Fruit fly (Drosophila melanogaster): Measurements from ENCODE around the gene CG14200.

CG14200 gene

dm6 chrX:19565714-19566316 is 70.5 kb downstream of the CG14200 start, which contains the start of the genes Grip84 and car (continued):
- TF ChIP-seq fd3F (GFP tag; optimal IDR thresholded peaks at IDR 0.05) = peak; percentile 68
- TF ChIP-seq ranshi (GFP tag; IDR thresholded peaks at IDR 0.05) = peak; percentile 46; the same call in 1 of the 2 replicates
- 0 out of 2 replicates have a peak, but pooled peaks have one; percentile 7 for TF ChIP-seq Bgb (GFP tag; IDR thresholded peaks at IDR 0.05; ENCODE audit: partially characterized antibody)
- TF ChIP-seq slp2 (GFP tag; optimal IDR thresholded peaks at IDR 0.05) = no peak
- TF ChIP-seq CG3281 (GFP tag; optimal IDR thresholded peaks at IDR 0.05) = no peak
- TF ChIP-seq Oli (tag; optimal IDR thresholded peaks at IDR 0.05) = peak; percentile 61
- TF ChIP-seq luna (GFP tag; optimal IDR thresholded peaks at IDR 0.05) = no peak
- TF ChIP-seq bsh (GFP tag; optimal IDR thresholded peaks at IDR 0.05) = peak in 1 of 2 experiments; percentile 60
- peak; percentile 72 for TF ChIP-seq pum (GFP tag; optimal IDR thresholded peaks at IDR 0.05)
- peak; percentile 46 for TF ChIP-seq CG12942 (GFP tag; optimal IDR thresholded peaks at IDR 0.05)
- peak; percentile 6 for TF ChIP-seq Atf3 (GFP tag; optimal IDR thresholded peaks at IDR 0.05)
- peak; percentile 95 for TF ChIP-seq Ets65A (GFP tag)
- peak; percentile 42 for TF ChIP-seq HHEX (GFP tag; optimal IDR thresholded peaks at IDR 0.05)
- TF ChIP-seq HmgD (GFP tag; optimal IDR thresholded peaks at IDR 0.05) = no peak
- 0 out of 2 replicates have a peak, but pooled peaks have one; percentile 29 for TF ChIP-seq CG11247 (GFP tag; IDR thresholded peaks at IDR 0.05)
- TF ChIP-seq CG14050 (GFP tag; IDR thresholded peaks at IDR 0.05) = 0 out of 3 replicates have a peak, but pooled peaks have one; percentile 36
- TF ChIP-seq CG17361 (GFP tag; IDR thresholded peaks at IDR 0.05) = peak; percentile 86
- TF ChIP-seq CG9215 (GFP tag; IDR thresholded peaks at IDR 0.05) = peak; percentile 77; the same call in 1 of the 2 replicates
- peak; percentile 49 for TF ChIP-seq CG11085 (GFP tag; IDR thresholded peaks at IDR 0.05)
- TF ChIP-seq Sin3A (optimal IDR thresholded peaks at IDR 0.05) = peak; percentile 90
- TF ChIP-seq CG5245 (GFP tag; optimal IDR thresholded peaks at IDR 0.05) = peak; percentile 24
- TF ChIP-seq CG14965 (GFP tag; optimal IDR thresholded peaks at IDR 0.05; ENCODE audit: borderline replicate concordance) = no peak
- TF ChIP-seq CG7928 (GFP tag; optimal IDR thresholded peaks at IDR 0.05) = no peak
- TF ChIP-seq sd (tag; optimal IDR thresholded peaks at IDR 0.05) = no peak
- TF ChIP-seq Hsf (GFP tag; optimal IDR thresholded peaks at IDR 0.05) = peak; percentile 78
- peak; percentile 96 for TF ChIP-seq ssp (GFP tag; IDR thresholded peaks at IDR 0.05)
- peak; percentile 18 for TF ChIP-seq p53 (GFP tag; optimal IDR thresholded peaks at IDR 0.05)
- peak; percentile 66; the same call in 1 of the 2 replicates for TF ChIP-seq klu (GFP tag; IDR thresholded peaks at IDR 0.05)
- TF ChIP-seq nerfin-1 (tag; optimal IDR thresholded peaks at IDR 0.05) = peak; percentile 57
- TF ChIP-seq Abd-B (GFP tag; optimal IDR thresholded peaks at IDR 0.05) = peak; percentile 82
- TF ChIP-seq lmd (GFP tag; IDR thresholded peaks at IDR 0.05) = peak; percentile 73
- TF ChIP-seq trem (tag; optimal IDR thresholded peaks at IDR 0.05) = peak; percentile 60
- no peak for TF ChIP-seq CG11504 (tag; optimal IDR thresholded peaks at IDR 0.05)
- TF ChIP-seq CG1602 (GFP tag; optimal IDR thresholded peaks at IDR 0.05) = peak; percentile 72
- no peak for TF ChIP-seq B-H1 (GFP tag; IDR thresholded peaks at IDR 0.05)
- TF ChIP-seq CG6654 (GFP tag; optimal IDR thresholded peaks at IDR 0.05) = no peak
- no peak for TF ChIP-seq odd (GFP tag; optimal IDR thresholded peaks at IDR 0.05)
- peak; percentile 56 for TF ChIP-seq CG30431 (GFP tag; optimal IDR thresholded peaks at IDR 0.05)
- no peak for TF ChIP-seq exex (tag; optimal IDR thresholded peaks at IDR 0.05)
- TF ChIP-seq CG4730 (GFP tag; IDR thresholded peaks at IDR 0.05) = peak; percentile 50
- 0 out of 2 replicates have a peak, but pooled peaks have one; percentile 17 for TF ChIP-seq CG10321 (GFP tag; IDR thresholded peaks at IDR 0.05)
- peak; percentile 21 for TF ChIP-seq CG1647 (GFP tag; optimal IDR thresholded peaks at IDR 0.05)
- TF ChIP-seq Spps (tag; optimal IDR thresholded peaks at IDR 0.05) = peak; percentile 26
- peak; percentile 38 for TF ChIP-seq Mad (GFP tag; optimal IDR thresholded peaks at IDR 0.05)
- TF ChIP-seq CG7786 (GFP tag; optimal IDR thresholded peaks at IDR 0.05) = no peak
- peak; percentile 63; the same call in 2 of the 3 replicates for TF ChIP-seq CG11093 (GFP tag; IDR thresholded peaks at IDR 0.05)
- peak; percentile 61 for TF ChIP-seq zen (tag; optimal IDR thresholded peaks at IDR 0.05)
- TF ChIP-seq lilli (GFP tag; optimal IDR thresholded peaks at IDR 0.05) = peak; percentile 86
- TF ChIP-seq CG9932 (GFP tag; IDR thresholded peaks at IDR 0.05) = peak; percentile 76; the same call in 1 of the 2 replicates
- 0 out of 2 replicates have a peak, but pooled peaks have one; percentile 23 for TF ChIP-seq bbx (GFP tag; IDR thresholded peaks at IDR 0.05; ENCODE audit: partially characterized antibody)
